Worm (Caenorhabditis elegans): Measurements from ENCODE around the gene aat-4.

ce11 chrIV:6301764-6302163 lies 26.2 kb upstream of the aat-4 start, which contains the start of gene srv-26:
- TF ChIP-seq lin-39 (tag; optimal IDR thresholded peaks at IDR 0.05) (no peak), lin-15B (tag; optimal IDR thresholded peaks at IDR 0.05) (no peak), nhr-84 (tag; optimal IDR thresholded peaks at IDR 0.05) (no peak), zag-1 (tag; optimal IDR thresholded peaks at IDR 0.05) (no peak), jun-1 (tag; optimal IDR thresholded peaks at IDR 0.05) (no peak), unc-98 (GFP tag; IDR thresholded peaks at IDR 0.05) (no peak), egl-27 (tag; optimal IDR thresholded peaks at IDR 0.05) (no peak), nhr-76 (tag; optimal IDR thresholded peaks at IDR 0.05) (no peak), aha-1 (tag; optimal IDR thresholded peaks at IDR 0.05) (no peak), mep-1 (tag; optimal IDR thresholded peaks at IDR 0.05) (no peak), nhr-12 (tag; optimal IDR thresholded peaks at IDR 0.05) (no peak), ztf-11 (tag; optimal IDR thresholded peaks at IDR 0.05) (no peak), dpl-1 (GFP tag; optimal IDR thresholded peaks at IDR 0.05) (no peak)

Data from whole organism, L1 larva.